Fruit fly (Drosophila melanogaster) S2 (cell line): Measurements from ENCODE around the gene CG42299.

Source experiments
- CG8478 ChIP-seq: fragments of >200 bp; optimal IDR thresholded peaks from 2 replicates; lab custom pipeline; 2018
- CTCF ChIP-seq, 2 experiments: fragments of >200 bp; optimal IDR thresholded peaks; 2 replicates each; lab custom pipeline; 2018

DNA sequence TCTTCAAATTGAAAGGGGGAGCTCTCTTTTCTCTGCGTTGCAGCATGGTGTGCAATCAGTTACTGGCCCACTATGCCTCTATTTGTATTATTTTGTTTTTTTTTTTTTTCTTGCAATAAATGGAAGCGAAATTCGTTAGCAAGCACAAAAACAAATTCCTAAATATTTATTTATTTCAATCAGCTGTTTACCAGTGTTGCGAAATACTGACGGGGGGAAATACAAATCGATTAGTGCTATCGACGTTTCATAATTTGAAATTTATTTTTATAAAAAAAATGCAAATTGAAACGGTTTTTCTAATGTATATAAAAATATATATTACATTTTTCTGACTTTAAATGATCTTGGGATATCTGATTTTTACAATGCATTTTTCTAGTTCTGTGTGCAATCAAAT, 3.5 kb downstream of the CG42299 start, which contains the start of gene CG15643:
- TF ChIP-seq CTCF (optimal IDR thresholded peaks at IDR 0.05; lab: Kevin White, UChicago): no peak
- no peak for TF ChIP-seq CG8478 (lab: Kevin White, UChicago)
